Worm (Caenorhabditis elegans) whole organism, mixed stage, embryonic: ENCODE results near the gene EEED8.12.

Experiments used
- M03D4.4 ChIP-seq: sonication (generic microtip); optimal IDR thresholded peaks from 2 replicates; lab custom pipeline; 2017; ENCODE audit warnings: mild to moderate bottlenecking, missing genetic modification characterization, missing compliant biosample characterization
- bed-3 ChIP-seq: fragments of 200-800 bp; sonication (Bioruptor generic); optimal IDR thresholded peaks from 3 replicates; lab custom pipeline; 2018; ENCODE audit warnings: mild to moderate bottlenecking, missing genetic modification characterization, moderate library complexity, missing compliant biosample characterization
- ceh-39 ChIP-seq: fragments of 150-350 bp; optimal IDR thresholded peaks from 2 replicates; lab custom pipeline; 2014; ENCODE audit warnings: missing biosample characterization, missing genetic modification characterization
- ceh-43 ChIP-seq: fragments of 200-800 bp; sonication (Bioruptor generic); optimal IDR thresholded peaks from 2 replicates; lab custom pipeline; 2018; ENCODE audit warnings: mild to moderate bottlenecking, missing genetic modification characterization, moderate library complexity, missing compliant biosample characterization
- ceh-83 ChIP-seq: fragments of 200-800 bp; sonication (Bioruptor generic); optimal IDR thresholded peaks from 2 replicates; lab custom pipeline; 2018; ENCODE audit warnings: mild to moderate bottlenecking, missing genetic modification characterization, missing compliant biosample characterization
- ces-1 ChIP-seq: fragments of 150-350 bp; optimal IDR thresholded peaks from 2 replicates; lab custom pipeline; 2014; ENCODE audit warnings: missing biosample characterization, missing genetic modification reagents, missing genetic modification characterization
- cnd-1 ChIP-seq: fragments of 200-800 bp; sonication (Bioruptor generic); optimal IDR thresholded peaks from 2 replicates; lab custom pipeline; 2018; ENCODE audit warnings: mild to moderate bottlenecking, missing genetic modification characterization, missing compliant biosample characterization
- drap-1 ChIP-seq: fragments of 200-800 bp; sonication (Bioruptor generic); optimal IDR thresholded peaks from 3 replicates; lab custom pipeline; 2018; ENCODE audit warnings: mild to moderate bottlenecking, missing genetic modification characterization, missing compliant biosample characterization
- elt-1 ChIP-seq: sonication (generic microtip); optimal IDR thresholded peaks from 2 replicates; lab custom pipeline; 2017; ENCODE audit warnings: missing genetic modification characterization, mild to moderate bottlenecking, missing compliant biosample characterization, antibody characterized with exemption, moderate library complexity, borderline replicate concordance; ENCODE audit not compliant: insufficient read depth
- elt-3 ChIP-seq: fragments of 150-350 bp; optimal IDR thresholded peaks from 2 replicates; lab custom pipeline; 2014; ENCODE audit warnings: missing biosample characterization, missing genetic modification characterization
- ham-2 ChIP-seq: fragments of 200-800 bp; sonication (Bioruptor generic); optimal IDR thresholded peaks from 2 replicates; lab custom pipeline; 2018; ENCODE audit warnings: mild to moderate bottlenecking, missing genetic modification characterization, missing compliant biosample characterization
- hlh-1 ChIP-seq: fragments of 150-350 bp; optimal IDR thresholded peaks from 2 replicates; lab custom pipeline; 2014; ENCODE audit warnings: missing biosample characterization, missing genetic modification reagents, missing genetic modification characterization
- lin-13 ChIP-seq: fragments of 150-350 bp; optimal IDR thresholded peaks from 2 replicates; lab custom pipeline; 2014; ENCODE audit warnings: missing biosample characterization, missing genetic modification characterization
- lin-32 ChIP-seq: fragments of 200-800 bp; sonication (Bioruptor generic); optimal IDR thresholded peaks from 2 replicates; lab custom pipeline; 2018; ENCODE audit warnings: mild to moderate bottlenecking, missing genetic modification characterization, missing compliant biosample characterization
- lsy-2 ChIP-seq: fragments of 150-350 bp; optimal IDR thresholded peaks from 2 replicates; lab custom pipeline; 2014; ENCODE audit warnings: missing biosample characterization, missing genetic modification characterization
- mep-1 ChIP-seq: fragments of 150-350 bp; optimal IDR thresholded peaks from 2 replicates; lab custom pipeline; 2017; ENCODE audit warnings: missing biosample characterization, missing genetic modification reagents, missing genetic modification characterization, inconsistent platforms
- mls-2 ChIP-seq: sonication (generic microtip); optimal IDR thresholded peaks from 2 replicates; lab custom pipeline; 2016; ENCODE audit warnings: mild to moderate bottlenecking, missing genetic modification characterization, moderate library complexity, missing compliant biosample characterization
- nhr-12 ChIP-seq: fragments of 150-350 bp; optimal IDR thresholded peaks from 2 replicates; lab custom pipeline; 2014; ENCODE audit warnings: missing biosample characterization, missing genetic modification characterization
- nhr-2 ChIP-seq: fragments of 150-350 bp; optimal IDR thresholded peaks from 2 replicates; lab custom pipeline; 2014; ENCODE audit warnings: missing biosample characterization, missing genetic modification characterization
- nhr-28 ChIP-seq: fragments of 150-350 bp; optimal IDR thresholded peaks from 2 replicates; lab custom pipeline; 2014; ENCODE audit warnings: missing biosample characterization, missing genetic modification characterization
- nhr-76 ChIP-seq: sonication (generic microtip); optimal IDR thresholded peaks from 2 replicates; lab custom pipeline; 2017; ENCODE audit warnings: missing biosample characterization, missing genetic modification characterization
- pha-4 ChIP-seq: fragments of 150-350 bp; optimal IDR thresholded peaks from 2 replicates; lab custom pipeline; 2018; ENCODE audit warnings: missing biosample characterization, missing genetic modification reagents, missing genetic modification characterization
- sem-2 ChIP-seq: fragments of 200-800 bp; sonication (Bioruptor generic); optimal IDR thresholded peaks from 2 replicates; lab custom pipeline; 2018; ENCODE audit warnings: mild to moderate bottlenecking, missing genetic modification characterization, missing compliant biosample characterization
- sptf-1 ChIP-seq: sonication (generic microtip); optimal IDR thresholded peaks from 2 replicates; lab custom pipeline; 2017; ENCODE audit warnings: mild to moderate bottlenecking, missing genetic modification characterization, moderate library complexity, missing compliant biosample characterization
- tbx-8 ChIP-seq: fragments of 200-800 bp; sonication (Bioruptor generic); optimal IDR thresholded peaks from 2 replicates; lab custom pipeline; 2018; ENCODE audit warnings: mild to moderate bottlenecking, missing genetic modification characterization, moderate library complexity, missing compliant biosample characterization
- unc-120 ChIP-seq: sonication (generic microtip); optimal IDR thresholded peaks from 2 replicates; lab custom pipeline; 2017; ENCODE audit warnings: missing genetic modification characterization, missing compliant biosample characterization; ENCODE audit not compliant: poor library complexity, severe bottlenecking
- unc-39 ChIP-seq: fragments of 150-350 bp; optimal IDR thresholded peaks from 2 replicates; lab custom pipeline; 2014; ENCODE audit warnings: missing biosample characterization, missing genetic modification characterization
- unc-62 ChIP-seq: fragments of 150-350 bp; optimal IDR thresholded peaks from 2 replicates; lab custom pipeline; 2014; ENCODE audit warnings: missing biosample characterization, missing genetic modification reagents, missing genetic modification characterization
- zip-8 ChIP-seq: fragments of 150-350 bp; optimal IDR thresholded peaks from 2 replicates; lab custom pipeline; 2014; ENCODE audit warnings: missing biosample characterization, missing genetic modification characterization
- ztf-11 ChIP-seq: fragments of 150-350 bp; optimal IDR thresholded peaks from 2 replicates; lab custom pipeline; 2014; ENCODE audit warnings: missing biosample characterization, missing genetic modification characterization

Gene EEED8.12

ce11 chrII:5423832-5424231 lies 15.0 kb upstream of the EEED8.12 start, which contains the start of gene F07F6.7:
F07F6.7 (minus strand) TSS chrII:5423858.
- TF ChIP-seq nhr-12 (tag; lab: Kevin White, UChicago) (no peak), tbx-8 (GFP tag; lab: Kevin White, UChicago) (no peak), elt-1 (tag; lab: Kevin White, UChicago) (no peak), mep-1 (tag; lab: Kevin White, UChicago) (no peak), ceh-83 (GFP tag; lab: Kevin White, UChicago) (no peak), M03D4.4 (tag; lab: Kevin White, UChicago) (no peak), unc-39 (no peak), sem-2 (GFP tag; lab: Kevin White, UChicago) (no peak), nhr-2 (tag; lab: Kevin White, UChicago) (no peak), pha-4 (tag; lab: Kevin White, UChicago) (no peak), sptf-1 (tag; lab: Kevin White, UChicago) (no peak), ztf-11 (tag; lab: Kevin White, UChicago) (no peak), ham-2 (no peak), unc-120 (tag; lab: Kevin White, UChicago) (no peak), nhr-76 (tag; lab: Kevin White, UChicago) (no peak), zip-8 (no peak), bed-3 (no peak), drap-1 (GFP tag; lab: Kevin White, UChicago) (no peak)

ce11 chrII:5420947-5421614 lies 12.3 kb upstream of the EEED8.12 start, which contains the start of gene tofu-6:
tofu-6 (plus strand) TSS chrII:5421248.
- no peak for TF ChIP-seq zip-8
- no peak for TF ChIP-seq sem-2 (GFP tag; lab: Kevin White, UChicago)
- no peak for TF ChIP-seq mep-1 (tag; lab: Kevin White, UChicago)
- peak; percentile 79 for TF ChIP-seq lsy-2 (tag; lab: Kevin White, UChicago)

- TF ChIP-seq nhr-28 (tag; lab: Kevin White, UChicago) (no peak), nhr-2 (tag; lab: Kevin White, UChicago) (no peak), ceh-83 (GFP tag; lab: Kevin White, UChicago) (no peak), ceh-39 (tag; lab: Kevin White, UChicago) (no peak), hlh-1 (tag; lab: Kevin White, UChicago) (no peak), ham-2 (no peak), sptf-1 (tag; lab: Kevin White, UChicago) (no peak), mls-2 (tag; lab: Kevin White, UChicago) (no peak), unc-120 (tag; lab: Kevin White, UChicago) (no peak)
Measured at ce11 chrII:5418929-5419328, 10.1 kb upstream of the EEED8.12 start, which contains the start of gene EEED8.15. EEED8.15 (plus strand) TSS chrII:5419229.

ce11 chrII:5418317-5418716 lies 9.5 kb upstream of the EEED8.12 start:
- TF ChIP-seq ces-1 (GFP tag; lab: Kevin White, UChicago): peak; percentile 89
- TF ChIP-seq lin-32 (GFP tag; lab: Kevin White, UChicago): peak; percentile 67
- TF ChIP-seq mls-2 (tag; lab: Kevin White, UChicago): peak; percentile 52
- no peak for TF ChIP-seq unc-62 (GFP tag; lab: Kevin White, UChicago)
- TF ChIP-seq ceh-39 (tag; lab: Kevin White, UChicago): peak; percentile 18
- TF ChIP-seq ztf-11 (tag; lab: Kevin White, UChicago): peak; percentile 13
- TF ChIP-seq lin-13: peak; percentile 25
- no peak for TF ChIP-seq nhr-28 (tag; lab: Kevin White, UChicago)
- no peak for TF ChIP-seq nhr-12 (tag; lab: Kevin White, UChicago)
- peak; percentile 14 for TF ChIP-seq unc-120 (tag; lab: Kevin White, UChicago)
- no peak for TF ChIP-seq elt-3 (tag; lab: Kevin White, UChicago)
- peak; percentile 84 for TF ChIP-seq cnd-1 (tag; lab: Kevin White, UChicago)
- TF ChIP-seq hlh-1 (tag; lab: Kevin White, UChicago): peak; percentile 75
- TF ChIP-seq ceh-43 (GFP tag; lab: Kevin White, UChicago): peak; percentile 59
